Fruit fly (Drosophila melanogaster) whole organism, embryonic: ENCODE data around the gene thoc6.

ENCODE experiments used
- Adf1 ChIP-seq: fragments of 200-800 bp; sonication (Bioruptor generic); IDR thresholded peaks from 2 replicates; pipeline ENCODE4 v1.3.6; 2022; ENCODE audit warnings: missing biosample characterization, missing genetic modification characterization
- Atf6 ChIP-seq: fragments of 200-800 bp; sonication (Bioruptor generic); IDR thresholded peaks from 2 replicates; pipeline ENCODE4 v1.3.6; 2022; ENCODE audit warnings: missing biosample characterization, missing genetic modification characterization
- CG10462 ChIP-seq: fragments of 200-800 bp; sonication (Bioruptor generic); optimal IDR thresholded peaks from 2 replicates; lab custom pipeline; 2016; ENCODE audit warnings: missing biosample characterization, missing genetic modification characterization
- CG12071 ChIP-seq: fragments of 200-800 bp; sonication (Bioruptor generic); optimal IDR thresholded peaks from 3 replicates; lab custom pipeline; 2018; ENCODE audit warnings: missing biosample characterization, mild to moderate bottlenecking, missing genetic modification characterization
- CG14050 ChIP-seq: fragments of 200-800 bp; sonication (Bioruptor generic); IDR thresholded peaks from 3 replicates; pipeline ENCODE4 v1.3.6; 2022; ENCODE audit warnings: missing biosample characterization, missing genetic modification characterization
- CG14441 ChIP-seq: fragments of 200-800 bp; sonication (Bioruptor generic); IDR thresholded peaks from 2 replicates; pipeline ENCODE4 v1.3.6; 2022; ENCODE audit warnings: missing biosample characterization, missing genetic modification characterization
- CG17912 ChIP-seq: fragments of 200-800 bp; sonication (Bioruptor generic); optimal IDR thresholded peaks from 2 replicates; lab custom pipeline; 2018; ENCODE audit warnings: missing biosample characterization, mild to moderate bottlenecking, missing genetic modification characterization
- CG30403 ChIP-seq: fragments of 200-800 bp; sonication (Bioruptor generic); optimal IDR thresholded peaks from 3 replicates; lab custom pipeline; 2016; ENCODE audit warnings: missing biosample characterization, missing genetic modification characterization
- CG32767 ChIP-seq: fragments of 200-800 bp; sonication (Bioruptor generic); IDR thresholded peaks from 2 replicates; pipeline ENCODE4 v1.3.6; 2022; ENCODE audit warnings: missing biosample characterization, missing genetic modification characterization
- CG3838 ChIP-seq: fragments of 200-800 bp; sonication (Bioruptor generic); optimal IDR thresholded peaks from 3 replicates; lab custom pipeline; 2016; ENCODE audit warnings: missing biosample characterization, missing genetic modification characterization
- CG4707 ChIP-seq: fragments of 200-800 bp; sonication (Bioruptor generic); optimal IDR thresholded peaks from 2 replicates; lab custom pipeline; 2018; ENCODE audit warnings: missing biosample characterization, mild to moderate bottlenecking, missing genetic modification characterization, moderate library complexity
- CG5953 ChIP-seq: fragments of 200-800 bp; sonication (Bioruptor generic); IDR thresholded peaks from 2 replicates; pipeline ENCODE4 v1.3.6; 2022; ENCODE audit warnings: missing biosample characterization, missing genetic modification characterization
- CG7987 ChIP-seq: fragments of 200-800 bp; sonication (Bioruptor generic); optimal IDR thresholded peaks from 2 replicates; lab custom pipeline; 2018; ENCODE audit warnings: missing biosample characterization, mild to moderate bottlenecking, missing genetic modification characterization, moderate library complexity
- CG8388 ChIP-seq: fragments of 200-800 bp; sonication (Bioruptor generic); optimal IDR thresholded peaks from 2 replicates; lab custom pipeline; 2019; ENCODE audit warnings: missing biosample characterization, mild to moderate bottlenecking, missing genetic modification characterization, moderate library complexity
- CG8944 ChIP-seq: fragments of 200-800 bp; sonication (Bioruptor generic); optimal IDR thresholded peaks from 3 replicates; lab custom pipeline; 2016; ENCODE audit warnings: missing biosample characterization, missing genetic modification characterization
- Deaf1 ChIP-seq: fragments of 200-800 bp; optimal IDR thresholded peaks from 3 replicates; lab custom pipeline; 2019; ENCODE audit warnings: missing biosample characterization, mild to moderate bottlenecking, missing genetic modification characterization, moderate library complexity
- Drgx ChIP-seq: fragments of 200-800 bp; sonication (Bioruptor generic); IDR thresholded peaks from 2 replicates; pipeline ENCODE4 v1.3.6; 2022; ENCODE audit warnings: missing biosample characterization, missing genetic modification characterization
- E2f1 ChIP-seq: fragments of 200-800 bp; sonication (Bioruptor generic); IDR thresholded peaks from 2 replicates; pipeline ENCODE4 v1.3.6; 2022; ENCODE audit warnings: missing biosample characterization, missing genetic modification characterization
- Eip74EF ChIP-seq, 2 experiments: fragments of 200-800 bp in 1 of 2; fragments of >200 bp in 1 of 2; sonication (Bioruptor generic) in 1 of 2; optimal IDR thresholded peaks; 2 replicates each; lab custom pipeline; 2017 to 2019; ENCODE audit warnings: missing biosample characterization in 2 of 2, missing genetic modification characterization in 2 of 2, mild to moderate bottlenecking in 1 of 2, moderate library complexity in 1 of 2
- H15 ChIP-seq: fragments of 200-800 bp; sonication (Bioruptor generic); IDR thresholded peaks from 3 replicates; pipeline ENCODE4 v1.3.6; 2022; ENCODE audit warnings: missing biosample characterization, missing genetic modification characterization
- H2.0 ChIP-seq: fragments of 200-800 bp; sonication (Bioruptor generic); IDR thresholded peaks from 2 replicates; pipeline ENCODE4 v1.3.6; 2022; ENCODE audit warnings: missing biosample characterization, missing genetic modification characterization
- HLH3B ChIP-seq: fragments of 200-800 bp; sonication (Bioruptor generic); IDR thresholded peaks from 2 replicates; pipeline ENCODE4 v1.3.6; 2022; ENCODE audit warnings: missing biosample characterization, missing genetic modification characterization
- Oli ChIP-seq: fragments of 200-800 bp; sonication (Bioruptor generic); optimal IDR thresholded peaks from 2 replicates; lab custom pipeline; 2018; ENCODE audit warnings: missing biosample characterization, mild to moderate bottlenecking, missing genetic modification characterization, moderate library complexity
- Opbp ChIP-seq: fragments of 200-800 bp; sonication (Bioruptor generic); IDR thresholded peaks from 3 replicates; pipeline ENCODE4 v1.3.6; 2022; ENCODE audit warnings: missing biosample characterization, missing genetic modification characterization; ENCODE audit not compliant: partially characterized antibody
- Optix ChIP-seq: fragments of 200-800 bp; sonication (Bioruptor generic); IDR thresholded peaks from 3 replicates; pipeline ENCODE4 v1.3.6; 2022; ENCODE audit warnings: missing biosample characterization, missing genetic modification characterization
- Ptx1 ChIP-seq: fragments of 200-800 bp; sonication (Bioruptor generic); IDR thresholded peaks from 2 replicates; pipeline ENCODE4 v1.3.6; 2022; ENCODE audit warnings: missing biosample characterization, missing genetic modification characterization
- Rx ChIP-seq: fragments of 200-800 bp; sonication (Bioruptor generic); IDR thresholded peaks from 2 replicates; pipeline ENCODE4 v1.3.6; 2022; ENCODE audit warnings: missing biosample characterization, missing genetic modification characterization
- Ssrp ChIP-seq: fragments of 200-800 bp; sonication (Bioruptor generic); optimal IDR thresholded peaks from 2 replicates; lab custom pipeline; 2018; ENCODE audit warnings: missing biosample characterization, mild to moderate bottlenecking, missing genetic modification characterization, moderate library complexity
- ci ChIP-seq: fragments of 200-800 bp; sonication (Bioruptor generic); IDR thresholded peaks from 3 replicates; pipeline ENCODE4 v1.3.6; 2022; ENCODE audit warnings: missing biosample characterization, missing genetic modification characterization
- corto ChIP-seq: fragments of 200-800 bp; sonication (Bioruptor generic); optimal IDR thresholded peaks from 2 replicates; lab custom pipeline; 2016; ENCODE audit warnings: missing biosample characterization, mild to moderate bottlenecking, missing genetic modification characterization, moderate library complexity
- dysf ChIP-seq: fragments of 200-800 bp; sonication (Bioruptor generic); IDR thresholded peaks from 3 replicates; pipeline ENCODE4 v1.3.6; 2022; ENCODE audit warnings: missing biosample characterization, missing genetic modification characterization
- ewg ChIP-seq: fragments of 200-800 bp; sonication (Bioruptor generic); optimal IDR thresholded peaks from 3 replicates; lab custom pipeline; 2017; ENCODE audit warnings: mild to moderate bottlenecking, missing biosample characterization, missing genetic modification reagents, missing genetic modification characterization
- fd64A ChIP-seq: fragments of 200-800 bp; sonication (Bioruptor generic); optimal IDR thresholded peaks from 3 replicates; lab custom pipeline; 2018; ENCODE audit warnings: missing biosample characterization, mild to moderate bottlenecking, missing genetic modification characterization
- gcm2 ChIP-seq: fragments of 200-800 bp; sonication (Bioruptor generic); optimal IDR thresholded peaks from 2 replicates; lab custom pipeline; 2016; ENCODE audit warnings: missing biosample characterization, missing genetic modification characterization
- gem ChIP-seq: fragments of 200-800 bp; sonication (Bioruptor generic); optimal IDR thresholded peaks from 2 replicates; lab custom pipeline; 2019; ENCODE audit warnings: missing biosample characterization, mild to moderate bottlenecking, missing genetic modification characterization, moderate library complexity
- grau ChIP-seq: fragments of 200-800 bp; optimal IDR thresholded peaks from 3 replicates; lab custom pipeline; 2019; ENCODE audit warnings: missing biosample characterization, mild to moderate bottlenecking, missing genetic modification characterization, moderate library complexity
- hkb ChIP-seq, 2 experiments: fragments of 200-800 bp in 1 of 2; fragments of >200 bp in 1 of 2; sonication (Bioruptor generic) in 1 of 2; IDR thresholded peaks in 1 of 2; optimal IDR thresholded peaks in 1 of 2; 2 replicates each; pipeline versions ENCODE4 v1.3.6 to Lab custom; 2017 to 2022; ENCODE audit warnings: missing biosample characterization in 1 of 2, missing genetic modification characterization in 1 of 2
- lmd ChIP-seq: fragments of 200-800 bp; sonication (Bioruptor generic); IDR thresholded peaks from 2 replicates; pipeline ENCODE4 v1.3.6; 2022; ENCODE audit warnings: missing biosample characterization, missing genetic modification characterization
- lov ChIP-seq, 2 experiments: fragments of 200-800 bp in 1 of 2; fragments of >200 bp in 1 of 2; sonication (Bioruptor generic) in 1 of 2; IDR thresholded peaks in 1 of 2; optimal IDR thresholded peaks in 1 of 2; 2 replicates in 1 of 2; 3 replicates in 1 of 2; pipeline versions ENCODE4 v1.3.6 to Lab custom; 2017 to 2022; ENCODE audit warnings: missing biosample characterization in 1 of 2, missing genetic modification characterization in 1 of 2
- mirr ChIP-seq: fragments of 200-800 bp; sonication (Bioruptor generic); optimal IDR thresholded peaks from 3 replicates; lab custom pipeline; 2018; ENCODE audit warnings: missing biosample characterization, mild to moderate bottlenecking, missing genetic modification characterization
- nmo ChIP-seq: fragments of 200-800 bp; sonication (Bioruptor generic); optimal IDR thresholded peaks from 2 replicates; lab custom pipeline; 2018; ENCODE audit warnings: missing biosample characterization, mild to moderate bottlenecking, missing genetic modification characterization, moderate library complexity
- pan ChIP-seq, 4 experiments: fragments of >200 bp in 3 of 4; fragments of 200-800 bp in 1 of 4; sonication (Bioruptor generic) in 1 of 4; optimal IDR thresholded peaks in 3 of 4; IDR thresholded peaks in 1 of 4; 2 replicates each; pipeline versions ENCODE4 v1.3.6 to Lab custom; 2017 to 2022; ENCODE audit warnings: missing biosample characterization in 2 of 4, missing genetic modification characterization in 2 of 4, mixed read lengths in 1 of 4
- pnt ChIP-seq: fragments of 200-800 bp; sonication (Bioruptor generic); optimal IDR thresholded peaks from 3 replicates; lab custom pipeline; 2016; ENCODE audit warnings: missing biosample characterization, missing genetic modification characterization
- rib ChIP-seq: fragments of 200-800 bp; sonication (Bioruptor generic); IDR thresholded peaks from 2 replicates; pipeline ENCODE4 v1.3.6; 2022; ENCODE audit warnings: missing biosample characterization, missing genetic modification characterization
- row ChIP-seq: fragments of 200-800 bp; sonication (Bioruptor generic); IDR thresholded peaks from 3 replicates; pipeline ENCODE4 v1.3.6; 2022; ENCODE audit warnings: missing biosample characterization, missing genetic modification characterization
- ttk ChIP-seq: fragments of 200-800 bp; sonication (Bioruptor generic); IDR thresholded peaks from 2 replicates; pipeline ENCODE4 v2.1.2; 2022; ENCODE audit warnings: missing biosample characterization, missing genetic modification characterization
- z ChIP-seq: fragments of 200-800 bp; sonication (Bioruptor generic); IDR thresholded peaks from 3 replicates; pipeline ENCODE4 v1.3.6; 2022; ENCODE audit warnings: missing biosample characterization, missing genetic modification characterization

The thoc6 gene

dm6 chr3L:12163693-12164092 lies 29.8 kb downstream of the thoc6 start, which contains the start of gene CG9760 (continued):
- TF ChIP-seq Rx (GFP tag; lab: Robert Waterston, UW): 0 out of 2 replicates have a peak, but pooled peaks have one; percentile 22
- TF ChIP-seq Adf1: peak; percentile 40; the same call in 1 of the 2 replicates
- peak; percentile 49 for TF ChIP-seq Deaf1
- TF ChIP-seq pnt (GFP tag; lab: Kevin White, UChicago): peak; percentile 2
- TF ChIP-seq row (GFP tag; lab: Robert Waterston, UW): peak; percentile 36; the same call in 1 of the 3 replicates
- TF ChIP-seq ttk: 0 out of 2 replicates have a peak, but pooled peaks have one; percentile 34
- TF ChIP-seq Oli (tag; lab: Kevin White, UChicago): peak; percentile 12
- peak; percentile 44; the same call in 1 of the 2 replicates for TF ChIP-seq CG5953 (GFP tag; lab: Robert Waterston, UW)
- no peak for TF ChIP-seq hkb (optimal IDR thresholded peaks at IDR 0.05; lab: Kevin White, UChicago)
- TF ChIP-seq hkb (GFP tag; IDR thresholded peaks at IDR 0.05; lab: Robert Waterston, UW): peak; percentile 65; the same call in 1 of the 2 replicates
- no peak for TF ChIP-seq lov (optimal IDR thresholded peaks at IDR 0.05; lab: Kevin White, UChicago)
- TF ChIP-seq lov (GFP tag; IDR thresholded peaks at IDR 0.05; lab: Robert Waterston, UW): 0 out of 3 replicates have a peak, but pooled peaks have one; percentile 35
- peak; percentile 7; the same call in 1 of the 2 replicates for TF ChIP-seq Atf6 (GFP tag; lab: Robert Waterston, UW)
- no peak for TF ChIP-seq Optix (GFP tag; lab: Robert Waterston, UW)
- peak; percentile 34 for TF ChIP-seq CG8388
- TF ChIP-seq Eip74EF (GFP tag; optimal IDR thresholded peaks at IDR 0.05; lab: Kevin White, UChicago): no peak
- TF ChIP-seq H2.0 (GFP tag; lab: Robert Waterston, UW): 0 out of 2 replicates have a peak, but pooled peaks have one; percentile 5
- peak; percentile 56 for TF ChIP-seq ewg (GFP tag; lab: Kevin White, UChicago)
- no peak for TF ChIP-seq mirr
- TF ChIP-seq pan (optimal IDR thresholded peaks at IDR 0.05; lab: Kevin White, UChicago): no peak
- peak in 1 of 2 experiments; percentile 52 for TF ChIP-seq pan (GFP tag; optimal IDR thresholded peaks at IDR 0.05 in 1 of 2, IDR thresholded peaks at IDR 0.05 in 1 of 2)
- peak; percentile 21 for TF ChIP-seq gem (tag; lab: Kevin White, UChicago)

dm6 chr3L:12163082-12163481 lies 30.4 kb downstream of the thoc6 start:
- TF ChIP-seq row (GFP tag; lab: Robert Waterston, UW) (peak; percentile 13; the same call in 1 of the 3 replicates), HLH3B (GFP tag; lab: Robert Waterston, UW) (0 out of 2 replicates have a peak, but pooled peaks have one; percentile 44), rib (GFP tag; lab: Robert Waterston, UW) (no peak), CG12071 (GFP tag; lab: Kevin White, UChicago) (no peak), Ssrp (tag; lab: Kevin White, UChicago) (no peak), ci (GFP tag; lab: Robert Waterston, UW) (peak; percentile 46; the same call in 2 of the 3 replicates), Drgx (peak; percentile 18), dysf (GFP tag; lab: Robert Waterston, UW) (0 out of 3 replicates have a peak, but pooled peaks have one; percentile 20), CG32767 (GFP tag; lab: Robert Waterston, UW) (no peak), CG30403 (peak; percentile 11), CG3838 (no peak), Opbp (GFP tag; lab: Robert Waterston, UW) (no peak), z (0 out of 3 replicates have a peak, but pooled peaks have one; percentile 33), gcm2 (GFP tag; lab: Kevin White, UChicago) (no peak), Deaf1 (no peak), nmo (GFP tag; lab: Kevin White, UChicago) (peak; percentile 41), lmd (GFP tag; lab: Robert Waterston, UW) (0 out of 2 replicates have a peak, but pooled peaks have one; percentile 15), CG4707 (GFP tag; lab: Kevin White, UChicago) (no peak), corto (GFP tag; lab: Kevin White, UChicago) (no peak), CG17912 (no peak), Ptx1 (GFP tag; lab: Robert Waterston, UW) (peak; percentile 36; the same call in 1 of the 2 replicates), CG14050 (GFP tag; lab: Robert Waterston, UW) (peak; percentile 13; the same call in 1 of the 3 replicates), grau (tag; lab: Kevin White, UChicago) (peak; percentile 11), fd64A (no peak), CG8944 (GFP tag; lab: Kevin White, UChicago) (no peak), H15 (GFP tag; lab: Robert Waterston, UW) (0 out of 3 replicates have a peak, but pooled peaks have one; percentile 25), E2f1 (0 out of 2 replicates have a peak, but pooled peaks have one; percentile 6), mirr (no peak), CG10462 (GFP tag; lab: Kevin White, UChicago) (no peak), CG7987 (GFP tag; lab: Kevin White, UChicago) (no peak), CG14441 (GFP tag; lab: Robert Waterston, UW) (0 out of 2 replicates have a peak, but pooled peaks have one; percentile 4)
